Worm (Caenorhabditis elegans): Measurements from ENCODE around the gene spcs-3.

spcs-3 gene

ce11 chrIII:8044717-8045116 is at the start of gene spcs-3:
spcs-3 (plus strand) TSS chrIII:8045017.
- TF ChIP-seq egl-5 (tag; optimal IDR thresholded peaks at IDR 0.05) (no peak), ceh-28 (tag; optimal IDR thresholded peaks at IDR 0.05) (no peak), ztf-4 (tag; optimal IDR thresholded peaks at IDR 0.05) (no peak), elt-1 (tag; optimal IDR thresholded peaks at IDR 0.05) (no peak), nhr-76 (tag; optimal IDR thresholded peaks at IDR 0.05) (no peak), nhr-43 (tag; optimal IDR thresholded peaks at IDR 0.05; ENCODE audit: poor library complexity, severe bottlenecking) (no peak), lin-15B (tag; optimal IDR thresholded peaks at IDR 0.05) (no peak), snpc-4 (tag; optimal IDR thresholded peaks at IDR 0.05) (no peak), nhr-25 (tag; optimal IDR thresholded peaks at IDR 0.05) (no peak)

- TF ChIP-seq aly-2 (tag; optimal IDR thresholded peaks at IDR 0.05) (no peak), ceh-16 (tag; optimal IDR thresholded peaks at IDR 0.05) (no peak), nhr-12 (tag; optimal IDR thresholded peaks at IDR 0.05) (no peak), skn-1 (tag; optimal IDR thresholded peaks at IDR 0.05) (no peak), ztf-11 (tag; optimal IDR thresholded peaks at IDR 0.05) (no peak), egl-27 (tag; optimal IDR thresholded peaks at IDR 0.05) (no peak), fos-1 (tag; optimal IDR thresholded peaks at IDR 0.05) (no peak), ztf-4 (tag; optimal IDR thresholded peaks at IDR 0.05) (no peak), eor-1 (tag; optimal IDR thresholded peaks at IDR 0.05) (no peak), nfya-1 (tag; optimal IDR thresholded peaks at IDR 0.05; ENCODE audit: insufficient read depth) (no peak), daf-12 (tag; optimal IDR thresholded peaks at IDR 0.05) (no peak), unc-62 (GFP tag; optimal IDR thresholded peaks at IDR 0.05) (no peak), elt-2 (tag; optimal IDR thresholded peaks at IDR 0.05) (no peak), elt-3 (tag; optimal IDR thresholded peaks at IDR 0.05) (no peak), egl-5 (tag; optimal IDR thresholded peaks at IDR 0.05) (no peak), sea-2 (GFP tag; optimal IDR thresholded peaks at IDR 0.05) (no peak), tbx-2 (tag; optimal IDR thresholded peaks at IDR 0.05) (no peak)
These were observed 48.5 kb upstream of the spcs-3 start, which contains the start of gene npr-17 for ce11 chrIII:7996353-7996752. npr-17 (minus strand) TSS chrIII:7996453.

- TF ChIP-seq nhr-77 (tag; optimal IDR thresholded peaks at IDR 0.05), result no peak
- TF ChIP-seq nhr-43 (tag; optimal IDR thresholded peaks at IDR 0.05; ENCODE audit: poor library complexity, severe bottlenecking), result no peak
- TF ChIP-seq zag-1 (tag; optimal IDR thresholded peaks at IDR 0.05), result no peak
- TF ChIP-seq hmg-11 (tag; optimal IDR thresholded peaks at IDR 0.05), result no peak
- TF ChIP-seq nhr-25 (tag; optimal IDR thresholded peaks at IDR 0.05), result no peak
- TF ChIP-seq ztf-11 (tag; optimal IDR thresholded peaks at IDR 0.05), result no peak
These were observed 47.3 kb upstream of the spcs-3 start for ce11 chrIII:7997447-7998046.

- TF ChIP-seq ZK546.5 (tag; optimal IDR thresholded peaks at IDR 0.05), result no peak
- TF ChIP-seq ceh-28 (tag; optimal IDR thresholded peaks at IDR 0.05), result no peak
- TF ChIP-seq jun-1 (tag; optimal IDR thresholded peaks at IDR 0.05), result no peak
- TF ChIP-seq aly-2 (tag; optimal IDR thresholded peaks at IDR 0.05), result no peak
- TF ChIP-seq egl-27 (tag; optimal IDR thresholded peaks at IDR 0.05), result no peak
- no peak for TF ChIP-seq nhr-28 (tag; optimal IDR thresholded peaks at IDR 0.05)
- no peak for TF ChIP-seq nhr-67 (tag; optimal IDR thresholded peaks at IDR 0.05)
- TF ChIP-seq zag-1 (tag; optimal IDR thresholded peaks at IDR 0.05), result no peak
- no peak for TF ChIP-seq nhr-237 (tag; optimal IDR thresholded peaks at IDR 0.05)
- no peak for TF ChIP-seq unc-62 (GFP tag; optimal IDR thresholded peaks at IDR 0.05)
These were observed 43.3 kb upstream of the spcs-3 start for ce11 chrIII:8001557-8001956.

ce11 chrIII:8004091-8004490 is 40.7 kb upstream of the spcs-3 start, which contains the start of gene C06G4.6:
C06G4.6 (plus strand) TSS chrIII:8004391.
- TF ChIP-seq ceh-82 (tag; optimal IDR thresholded peaks at IDR 0.05) (no peak), fkh-10 (GFP tag; optimal IDR thresholded peaks at IDR 0.05) (no peak), ceh-9 (tag; optimal IDR thresholded peaks at IDR 0.05) (no peak), elt-2 (tag; optimal IDR thresholded peaks at IDR 0.05) (no peak), ceh-16 (tag; optimal IDR thresholded peaks at IDR 0.05) (no peak), pqm-1 (tag; optimal IDR thresholded peaks at IDR 0.05) (no peak), lsy-12 (tag; optimal IDR thresholded peaks at IDR 0.05) (no peak), nhr-67 (tag; optimal IDR thresholded peaks at IDR 0.05) (no peak), ztf-11 (tag; optimal IDR thresholded peaks at IDR 0.05) (no peak), sea-2 (GFP tag; optimal IDR thresholded peaks at IDR 0.05) (no peak), eor-1 (tag; optimal IDR thresholded peaks at IDR 0.05) (no peak), lin-39 (tag; optimal IDR thresholded peaks at IDR 0.05) (no peak), zag-1 (tag; optimal IDR thresholded peaks at IDR 0.05) (no peak), nhr-12 (tag; optimal IDR thresholded peaks at IDR 0.05) (no peak), nhr-11 (tag; optimal IDR thresholded peaks at IDR 0.05) (no peak), elt-1 (tag; optimal IDR thresholded peaks at IDR 0.05) (no peak), nhr-77 (tag; optimal IDR thresholded peaks at IDR 0.05) (no peak), elt-3 (tag; optimal IDR thresholded peaks at IDR 0.05) (no peak), nhr-237 (tag; optimal IDR thresholded peaks at IDR 0.05) (no peak), nfya-1 (tag; optimal IDR thresholded peaks at IDR 0.05; ENCODE audit: insufficient read depth) (no peak)

Measured in whole organism, L3 larva.